Worm (Caenorhabditis elegans): ENCODE data around the gene pqn-89.

The pqn-89 gene

DNA sequence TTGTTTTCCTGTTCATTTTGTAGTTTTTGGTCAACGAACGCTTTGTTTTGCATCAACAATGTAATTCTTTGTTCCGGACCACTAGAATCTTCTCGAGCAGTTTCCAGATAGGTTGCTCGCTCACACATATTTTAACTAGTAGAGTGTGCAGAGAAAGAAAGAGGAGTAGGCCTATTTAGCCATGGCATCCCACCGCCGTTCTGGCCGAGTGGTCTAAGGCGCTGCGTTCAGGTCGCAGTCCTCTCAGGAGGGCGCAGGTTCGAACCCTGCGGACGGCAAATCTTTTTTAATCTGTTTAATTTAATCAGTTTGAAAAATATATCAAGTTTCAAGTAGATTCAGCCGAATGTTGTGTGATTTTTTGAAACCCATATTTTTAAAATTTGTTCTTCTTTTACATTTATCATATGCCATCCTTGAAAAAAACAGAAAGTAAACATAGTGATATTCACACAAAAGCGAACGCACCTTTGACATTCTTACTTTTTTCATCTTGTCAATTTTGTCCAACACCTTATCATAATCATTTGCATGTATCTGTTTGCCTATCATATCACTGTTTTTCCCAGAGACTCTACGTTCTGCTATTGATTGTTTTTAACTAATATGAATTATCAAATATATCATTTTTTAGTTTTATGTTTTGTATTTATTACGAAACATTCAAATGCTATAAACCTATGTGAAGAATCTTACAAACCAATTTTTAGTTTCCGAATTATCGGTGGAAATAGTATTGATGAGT, 50.3 kb downstream of the pqn-89 start, which contains the start of gene try-3 (continued):
- peak; percentile 0 to 45 for TF ChIP-seq daf-16 (GFP tag; optimal IDR thresholded peaks at IDR 0.05)
- TF ChIP-seq daf-16 (tag; optimal IDR thresholded peaks at IDR 0.05): peak; percentile 79
- TF ChIP-seq hlh-11 (tag; optimal IDR thresholded peaks at IDR 0.05): peak; percentile 72
- TF ChIP-seq ceh-62 (tag; optimal IDR thresholded peaks at IDR 0.05): no peak
- TF ChIP-seq ztf-11 (tag; optimal IDR thresholded peaks at IDR 0.05): no peak
- no peak for TF ChIP-seq daf-19 (GFP tag; conservative IDR thresholded peaks at IDR 0.05)
- peak; percentile 60; the same call in 1 of the 2 replicates for TF ChIP-seq ceh-20 (GFP tag; IDR thresholded peaks at IDR 0.05)
- TF ChIP-seq ceh-44 (GFP tag; IDR thresholded peaks at IDR 0.05): peak; percentile 91; the same call in 1 of the 2 replicates
- peak; percentile 98 for TF ChIP-seq snpc-1.2 (GFP tag; IDR thresholded peaks at IDR 0.05)
- TF ChIP-seq fkh-10 (GFP tag; optimal IDR thresholded peaks at IDR 0.05): peak; percentile 68
- peak; percentile 71; the same call in 1 of the 2 replicates for TF ChIP-seq Y75B8A.6 (GFP tag; IDR thresholded peaks at IDR 0.05)
- no peak for TF ChIP-seq cey-2 (tag; optimal IDR thresholded peaks at IDR 0.05; ENCODE audit: borderline replicate concordance, insufficient read depth)
- TF ChIP-seq lin-39 (tag; optimal IDR thresholded peaks at IDR 0.05): no peak
- peak; percentile 71 for TF ChIP-seq duxl-1 (tag; optimal IDR thresholded peaks at IDR 0.05; ENCODE audit: poor library complexity)
- peak; percentile 82 for TF ChIP-seq tra-1 (GFP tag; IDR thresholded peaks at IDR 0.05)
- TF ChIP-seq ZK337.2 (GFP tag; IDR thresholded peaks at IDR 0.05): 0 out of 2 replicates have a peak, but pooled peaks have one; percentile 14
- peak; percentile 66 for TF ChIP-seq rbr-2 (tag; optimal IDR thresholded peaks at IDR 0.05)
- no peak for TF ChIP-seq skn-1 (tag; optimal IDR thresholded peaks at IDR 0.05)
- no peak for TF ChIP-seq tag-97 (GFP tag; IDR thresholded peaks at IDR 0.05)
- TF ChIP-seq egl-27 (tag; optimal IDR thresholded peaks at IDR 0.05): no peak
- peak; percentile 34 for TF ChIP-seq nhr-48 (tag; optimal IDR thresholded peaks at IDR 0.05)
- TF ChIP-seq lin-29 (GFP tag; IDR thresholded peaks at IDR 0.05): no peak
- no peak for TF ChIP-seq jun-1 (tag; optimal IDR thresholded peaks at IDR 0.05)
- TF ChIP-seq unc-62 (GFP tag; optimal IDR thresholded peaks at IDR 0.05 in 1 of 2): no peak
- no peak for TF ChIP-seq unc-62 (tag; optimal IDR thresholded peaks at IDR 0.05)
- TF ChIP-seq hmg-1.1 (GFP tag; IDR thresholded peaks at IDR 0.05): peak; percentile 88
- peak; percentile 57 for TF ChIP-seq F49E8.2 (tag; optimal IDR thresholded peaks at IDR 0.05; ENCODE audit: borderline replicate concordance)
- peak; percentile 17 for TF ChIP-seq F10B5.3 (tag; optimal IDR thresholded peaks at IDR 0.05)
- peak; percentile 41 for TF ChIP-seq lin-13 (GFP tag; optimal IDR thresholded peaks at IDR 0.05)

DNA sequence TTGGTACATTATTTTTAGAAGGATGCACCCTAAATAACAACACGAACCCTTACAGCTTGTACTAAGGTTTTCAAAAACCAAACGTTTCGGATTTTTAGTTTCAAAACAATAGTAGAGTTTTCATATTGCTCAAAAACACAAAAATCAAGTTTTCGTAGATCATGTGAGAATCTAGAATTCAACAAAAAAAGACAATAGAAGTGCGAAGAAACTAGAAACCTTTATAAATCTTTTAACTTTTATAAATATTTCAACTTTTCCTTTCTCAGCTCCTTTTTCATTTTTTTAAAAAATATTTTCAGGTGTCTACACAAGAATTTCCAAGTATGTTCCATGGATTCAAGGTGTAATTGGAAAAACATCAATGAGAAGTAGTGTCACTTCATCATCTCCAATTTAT, 53.9 kb downstream of the pqn-89 start, which contains the start of gene best-9:
Gene best-9, plus strand, starts transcription at position 301 of the 400 bp plus-strand sequence.
- TF ChIP-seq dve-1 (tag; optimal IDR thresholded peaks at IDR 0.05; ENCODE audit: insufficient read depth): no peak
- no peak for TF ChIP-seq F37D6.2 (tag; optimal IDR thresholded peaks at IDR 0.05)
- no peak for TF ChIP-seq cey-2 (tag; optimal IDR thresholded peaks at IDR 0.05; ENCODE audit: borderline replicate concordance, insufficient read depth)
- no peak for TF ChIP-seq ztf-7 (tag; optimal IDR thresholded peaks at IDR 0.05)
- TF ChIP-seq F26F4.8 (GFP tag; conservative IDR thresholded peaks at IDR 0.05): no peak
- no peak for TF ChIP-seq ceh-28 (tag; optimal IDR thresholded peaks at IDR 0.05)
